Fruit fly (Drosophila melanogaster) whole organism, embryonic: ENCODE measurements around the gene Karybeta3.
A peak's percentile ranks its signal among the peaks of the same experiment; 100 is the strongest.

Source experiments
- ATbp ChIP-seq: fragments of 200-800 bp; sonication (Bioruptor generic); optimal IDR thresholded peaks from 2 replicates; lab custom pipeline; 2017; ENCODE audit warnings: missing biosample characterization, mild to moderate bottlenecking, missing genetic modification characterization, missing genetic modification reagents
- Ada2b ChIP-seq: fragments of 200-800 bp; sonication (Bioruptor generic); IDR thresholded peaks from 2 replicates; pipeline ENCODE4 v1.3.6; 2022; ENCODE audit warnings: missing biosample characterization, missing genetic modification characterization
- BEAF-32 ChIP-seq: fragments of 200-800 bp; sonication (Bioruptor generic); optimal IDR thresholded peaks from 3 replicates; lab custom pipeline; 2017; ENCODE audit warnings: missing biosample characterization, missing genetic modification characterization, mild to moderate bottlenecking, moderate library complexity, missing genetic modification reagents
- CG12659 ChIP-seq: fragments of 200-800 bp; sonication (Bioruptor generic); optimal IDR thresholded peaks from 3 replicates; lab custom pipeline; 2017; ENCODE audit warnings: mild to moderate bottlenecking, missing biosample characterization, missing genetic modification reagents, missing genetic modification characterization
- CG13287 ChIP-seq: fragments of 200-800 bp; sonication (Bioruptor generic); IDR thresholded peaks from 2 replicates; pipeline ENCODE4 v1.3.6; 2022; ENCODE audit warnings: missing biosample characterization, missing genetic modification characterization; ENCODE audit not compliant: partially characterized antibody
- CG1603 ChIP-seq: fragments of 200-800 bp; sonication (Bioruptor generic); optimal IDR thresholded peaks from 2 replicates; lab custom pipeline; 2019; ENCODE audit warnings: missing biosample characterization, mild to moderate bottlenecking, missing genetic modification characterization, moderate library complexity
- CG1792 ChIP-seq: fragments of 200-800 bp; sonication (Bioruptor generic); optimal IDR thresholded peaks from 2 replicates; lab custom pipeline; 2016; ENCODE audit warnings: missing biosample characterization, missing genetic modification characterization
- CG2116 ChIP-seq: fragments of 200-800 bp; sonication (Bioruptor generic); optimal IDR thresholded peaks from 3 replicates; lab custom pipeline; 2018; ENCODE audit warnings: missing biosample characterization, mild to moderate bottlenecking, missing genetic modification characterization
- CG2199 ChIP-seq: fragments of 200-800 bp; sonication (Bioruptor generic); IDR thresholded peaks from 3 replicates; pipeline ENCODE4 v1.3.6; 2022; ENCODE audit warnings: missing biosample characterization, missing genetic modification characterization
- CG30403 ChIP-seq: fragments of 200-800 bp; sonication (Bioruptor generic); optimal IDR thresholded peaks from 3 replicates; lab custom pipeline; 2016; ENCODE audit warnings: missing biosample characterization, missing genetic modification characterization
- CG33557 ChIP-seq: fragments of 200-800 bp; sonication (Bioruptor generic); optimal IDR thresholded peaks from 2 replicates; lab custom pipeline; 2019; ENCODE audit warnings: missing biosample characterization, mild to moderate bottlenecking, missing genetic modification characterization, moderate library complexity
- CG5953 ChIP-seq: fragments of 200-800 bp; sonication (Bioruptor generic); IDR thresholded peaks from 2 replicates; pipeline ENCODE4 v1.3.6; 2022; ENCODE audit warnings: missing biosample characterization, missing genetic modification characterization
- CG6175 ChIP-seq: fragments of 200-800 bp; sonication (Bioruptor generic); IDR thresholded peaks from 3 replicates; pipeline ENCODE4 v1.3.6; 2022; ENCODE audit warnings: missing biosample characterization, missing genetic modification characterization
- CG6689 ChIP-seq: fragments of 200-800 bp; sonication (Bioruptor generic); IDR thresholded peaks from 2 replicates; pipeline ENCODE4 v1.3.6; 2022; ENCODE audit warnings: missing biosample characterization, missing genetic modification characterization
- CG6854 ChIP-seq: fragments of 200-800 bp; sonication (Bioruptor generic); optimal IDR thresholded peaks from 3 replicates; lab custom pipeline; 2017; ENCODE audit warnings: missing biosample characterization, mild to moderate bottlenecking, missing genetic modification characterization
- CG8290 ChIP-seq, 3 experiments: fragments of 200-800 bp; sonication (Bioruptor generic); optimal IDR thresholded peaks; 2 replicates each; lab custom pipeline; 2016 to 2019; ENCODE audit warnings: missing biosample characterization in 3 of 3, missing genetic modification characterization in 3 of 3, mild to moderate bottlenecking in 2 of 3, moderate library complexity in 1 of 3
- CG9609 ChIP-seq: fragments of 200-800 bp; sonication (Bioruptor generic); optimal IDR thresholded peaks from 3 replicates; lab custom pipeline; 2016; ENCODE audit warnings: missing biosample characterization, missing genetic modification characterization
- Doc3 ChIP-seq: fragments of 200-800 bp; sonication (Bioruptor generic); IDR thresholded peaks from 3 replicates; pipeline ENCODE4 v1.3.6; 2022; ENCODE audit warnings: missing biosample characterization, missing genetic modification characterization; ENCODE audit not compliant: partially characterized antibody
- Ets97D ChIP-seq: fragments of 200-800 bp; sonication (Bioruptor generic); optimal IDR thresholded peaks from 3 replicates; lab custom pipeline; 2016; ENCODE audit warnings: missing biosample characterization, missing genetic modification characterization
- Fer3 ChIP-seq: fragments of 200-800 bp; sonication (Bioruptor generic); optimal IDR thresholded peaks from 2 replicates; lab custom pipeline; 2018; ENCODE audit warnings: missing biosample characterization, mild to moderate bottlenecking, missing genetic modification characterization, moderate library complexity
- HLH54F ChIP-seq: fragments of 200-800 bp; sonication (Bioruptor generic); optimal IDR thresholded peaks from 3 replicates; lab custom pipeline; 2016; ENCODE audit warnings: missing biosample characterization, missing genetic modification characterization
- HmgZ ChIP-seq: fragments of 200-800 bp; sonication (Bioruptor generic); optimal IDR thresholded peaks from 2 replicates; lab custom pipeline; 2018; ENCODE audit warnings: missing biosample characterization, mild to moderate bottlenecking, missing genetic modification characterization
- Hr78 ChIP-seq, 2 experiments: fragments of 200-800 bp in 1 of 2; fragments of >200 bp in 1 of 2; sonication (Bioruptor generic) in 1 of 2; optimal IDR thresholded peaks; 2 replicates each; lab custom pipeline; 2017 to 2019; ENCODE audit warnings: missing biosample characterization in 2 of 2, missing genetic modification characterization in 2 of 2, mild to moderate bottlenecking in 1 of 2, moderate library complexity in 1 of 2
- MESR4 ChIP-seq: fragments of 200-800 bp; sonication (Bioruptor generic); optimal IDR thresholded peaks from 2 replicates; lab custom pipeline; 2018; ENCODE audit warnings: missing biosample characterization, mild to moderate bottlenecking, missing genetic modification characterization, moderate library complexity
- Oli ChIP-seq: fragments of 200-800 bp; sonication (Bioruptor generic); optimal IDR thresholded peaks from 2 replicates; lab custom pipeline; 2018; ENCODE audit warnings: missing biosample characterization, mild to moderate bottlenecking, missing genetic modification characterization, moderate library complexity
- Poxn ChIP-seq: fragments of 200-800 bp; sonication (Bioruptor generic); IDR thresholded peaks from 2 replicates; pipeline ENCODE4 v1.3.6; 2022; ENCODE audit warnings: missing biosample characterization, missing genetic modification characterization
- Rx ChIP-seq: fragments of 200-800 bp; sonication (Bioruptor generic); IDR thresholded peaks from 2 replicates; pipeline ENCODE4 v1.3.6; 2022; ENCODE audit warnings: missing biosample characterization, missing genetic modification characterization
- bigmax ChIP-seq: fragments of 200-800 bp; sonication (Bioruptor generic); optimal IDR thresholded peaks from 2 replicates; lab custom pipeline; 2018; ENCODE audit warnings: missing biosample characterization, mild to moderate bottlenecking, missing genetic modification characterization
- caup ChIP-seq: fragments of 200-800 bp; sonication (Bioruptor generic); optimal IDR thresholded peaks from 3 replicates; lab custom pipeline; 2017; ENCODE audit warnings: missing biosample characterization, mild to moderate bottlenecking, missing genetic modification characterization, moderate library complexity; ENCODE audit not compliant: severe bottlenecking
- chif ChIP-seq, 2 experiments: fragments of 200-800 bp; sonication (Bioruptor generic); optimal IDR thresholded peaks; 3 replicates each; lab custom pipeline; 2016; ENCODE audit warnings: missing biosample characterization in 2 of 2, missing genetic modification characterization in 2 of 2
- croc ChIP-seq: fragments of 200-800 bp; sonication (Bioruptor generic); conservative IDR thresholded peaks from 3 replicates; pipeline ENCODE4 v1.3.6; 2022; ENCODE audit warnings: missing biosample characterization, missing genetic modification characterization
- crp ChIP-seq, 2 experiments: fragments of 200-800 bp; sonication (Bioruptor generic); optimal IDR thresholded peaks; 2 replicates in 1 of 2; 3 replicates in 1 of 2; lab custom pipeline; 2017; ENCODE audit warnings: missing biosample characterization in 2 of 2, missing genetic modification characterization in 2 of 2, mild to moderate bottlenecking in 1 of 2, moderate library complexity in 1 of 2
- eve ChIP-seq, 2 experiments: fragments of >200 bp; optimal IDR thresholded peaks; 2 replicates each; lab custom pipeline; 2017; ENCODE audit warnings: missing biosample characterization in 2 of 2, missing genetic modification characterization in 2 of 2
- ewg ChIP-seq: fragments of 200-800 bp; sonication (Bioruptor generic); optimal IDR thresholded peaks from 3 replicates; lab custom pipeline; 2017; ENCODE audit warnings: mild to moderate bottlenecking, missing biosample characterization, missing genetic modification reagents, missing genetic modification characterization
- exex ChIP-seq: fragments of 200-800 bp; sonication (Bioruptor generic); optimal IDR thresholded peaks from 4 replicates; lab custom pipeline; 2018; ENCODE audit warnings: missing biosample characterization, mild to moderate bottlenecking, missing genetic modification characterization, moderate library complexity
- gcm2 ChIP-seq: fragments of 200-800 bp; sonication (Bioruptor generic); optimal IDR thresholded peaks from 2 replicates; lab custom pipeline; 2016; ENCODE audit warnings: missing biosample characterization, missing genetic modification characterization
- gro ChIP-seq: fragments of 200-800 bp; sonication (Bioruptor generic); optimal IDR thresholded peaks from 2 replicates; lab custom pipeline; 2016; ENCODE audit warnings: missing biosample characterization, missing genetic modification characterization
- gsb-n ChIP-seq: fragments of 200-800 bp; sonication (Bioruptor generic); optimal IDR thresholded peaks from 3 replicates; lab custom pipeline; 2018; ENCODE audit warnings: missing biosample characterization, mild to moderate bottlenecking, missing genetic modification characterization
- jigr1 ChIP-seq: fragments of 200-800 bp; sonication (Bioruptor generic); IDR thresholded peaks from 3 replicates; pipeline ENCODE4 v1.3.6; 2022; ENCODE audit warnings: missing biosample characterization, missing genetic modification characterization
- lilli ChIP-seq: fragments of 200-800 bp; sonication (Bioruptor generic); optimal IDR thresholded peaks from 3 replicates; lab custom pipeline; 2016; ENCODE audit warnings: missing biosample characterization, missing genetic modification characterization
- phol ChIP-seq: fragments of 200-800 bp; sonication (Bioruptor generic); optimal IDR thresholded peaks from 3 replicates; lab custom pipeline; 2018; ENCODE audit warnings: missing biosample characterization, mild to moderate bottlenecking, missing genetic modification characterization, moderate library complexity
- scrt ChIP-seq: fragments of 200-800 bp; sonication (Bioruptor generic); optimal IDR thresholded peaks from 2 replicates; lab custom pipeline; 2018; ENCODE audit warnings: missing biosample characterization, mild to moderate bottlenecking, missing genetic modification characterization, moderate library complexity
- sima ChIP-seq: fragments of 200-800 bp; sonication (Bioruptor generic); optimal IDR thresholded peaks from 2 replicates; lab custom pipeline; 2016; ENCODE audit warnings: missing biosample characterization, missing genetic modification characterization
- ssp ChIP-seq: fragments of 200-800 bp; sonication (Bioruptor generic); IDR thresholded peaks from 2 replicates; pipeline ENCODE4 v1.3.6; 2022; ENCODE audit warnings: missing biosample characterization, missing genetic modification characterization
- tin ChIP-seq: fragments of 200-800 bp; sonication (Bioruptor generic); optimal IDR thresholded peaks from 3 replicates; lab custom pipeline; 2016; ENCODE audit warnings: missing biosample characterization, missing genetic modification characterization
- trem ChIP-seq: fragments of 200-800 bp; optimal IDR thresholded peaks from 3 replicates; lab custom pipeline; 2019; ENCODE audit warnings: missing biosample characterization, mild to moderate bottlenecking, missing genetic modification characterization, moderate library complexity
- ttk ChIP-seq: fragments of 200-800 bp; sonication (Bioruptor generic); IDR thresholded peaks from 2 replicates; pipeline ENCODE4 v2.1.2; 2022; ENCODE audit warnings: missing biosample characterization, missing genetic modification characterization
- unc-4 ChIP-seq: fragments of 200-800 bp; sonication (Bioruptor generic); IDR thresholded peaks from 2 replicates; pipeline ENCODE4 v1.3.6; 2022; ENCODE audit warnings: missing biosample characterization, missing genetic modification characterization; ENCODE audit not compliant: partially characterized antibody

Gene Karybeta3

DNA sequence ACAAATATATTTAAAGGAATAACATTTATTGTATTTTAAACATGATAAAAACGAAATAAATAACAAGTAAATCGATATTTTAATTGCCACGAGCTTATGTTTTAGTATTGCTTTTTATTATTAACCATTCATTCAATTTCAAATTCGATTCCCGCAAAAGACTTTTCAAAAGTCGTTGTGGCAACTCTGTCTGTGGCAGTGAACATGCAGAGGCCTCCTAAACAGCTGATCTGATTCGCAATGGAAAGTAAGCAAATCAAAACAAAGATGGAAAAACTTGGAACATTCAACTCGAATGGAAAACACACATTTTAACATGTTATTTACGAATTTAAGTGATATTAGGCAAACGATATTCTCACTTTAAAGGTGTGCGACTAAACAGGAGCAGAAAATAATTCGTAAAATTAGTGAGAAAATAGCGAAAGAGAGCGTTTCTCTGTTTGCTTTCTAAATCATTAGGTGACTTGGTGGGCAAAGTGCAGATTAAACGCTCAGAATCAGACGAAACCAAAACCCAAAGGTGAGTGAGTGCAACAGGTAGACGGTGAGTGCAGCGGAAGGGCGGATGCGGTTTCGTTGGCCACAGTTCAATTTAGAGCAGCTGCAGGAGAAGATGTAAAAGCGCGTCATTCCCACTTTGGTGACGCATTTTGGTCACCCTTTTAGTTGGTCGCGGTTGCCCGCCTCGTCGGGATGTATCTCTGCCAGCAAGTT is 5.7 kb downstream of the Karybeta3 start, which contains the start of gene spartin (continued):
- TF ChIP-seq Ada2b = no peak
- no peak for TF ChIP-seq Hr78 (GFP tag; optimal IDR thresholded peaks at IDR 0.05; lab: Kevin White, UChicago)
- no peak for TF ChIP-seq croc
- peak; percentile 25 for TF ChIP-seq HLH54F (GFP tag; lab: Kevin White, UChicago)
- TF ChIP-seq gsb-n (tag; lab: Kevin White, UChicago) = peak; percentile 38
- TF ChIP-seq CG30403 (GFP tag; lab: Kevin White, UChicago) = peak; percentile 40
- no peak for TF ChIP-seq CG6854 (GFP tag; lab: Kevin White, UChicago)
- peak; percentile 37 for TF ChIP-seq CG12659
- TF ChIP-seq CG1792 = peak; percentile 95
- peak; percentile 28 for TF ChIP-seq HmgZ (tag; lab: Kevin White, UChicago)
- TF ChIP-seq unc-4 (GFP tag; lab: Robert Waterston, UW) = peak; percentile 35; the same call in 1 of the 2 replicates
- TF ChIP-seq Poxn (GFP tag; lab: Robert Waterston, UW) = no peak
- no peak for TF ChIP-seq caup (GFP tag; lab: Kevin White, UChicago)
- peak; percentile 55 for TF ChIP-seq tin
- peak; percentile 15; the same call in 1 of the 3 replicates for TF ChIP-seq CG2199
- peak; percentile 32 for TF ChIP-seq CG2116 (GFP tag; lab: Kevin White, UChicago)
- TF ChIP-seq jigr1 (GFP tag; lab: Robert Waterston, UW) = no peak
- no peak for TF ChIP-seq eve (GFP tag; optimal IDR thresholded peaks at IDR 0.05; lab: Kevin White, UChicago)
- no peak for TF ChIP-seq CG6175 (GFP tag; lab: Robert Waterston, UW)
- peak; percentile 76 for TF ChIP-seq CG13287
- TF ChIP-seq MESR4 (GFP tag; lab: Kevin White, UChicago) = peak; percentile 13
- TF ChIP-seq ssp (GFP tag; lab: Robert Waterston, UW) = no peak
- TF ChIP-seq CG8290 (GFP tag; optimal IDR thresholded peaks at IDR 0.05; lab: Kevin White, UChicago) = no peak
- peak in 1 of 2 experiments; percentile 60 for TF ChIP-seq CG8290 (tag; optimal IDR thresholded peaks at IDR 0.05; lab: Kevin White, UChicago)
- TF ChIP-seq lilli = peak; percentile 64
- 0 out of 2 replicates have a peak, but pooled peaks have one; percentile 14 for TF ChIP-seq CG5953
- TF ChIP-seq CG1603 = peak; percentile 59
- TF ChIP-seq CG6689 (GFP tag; lab: Robert Waterston, UW) = no peak
- TF ChIP-seq BEAF-32 (GFP tag; lab: Kevin White, UChicago) = peak; percentile 8
- TF ChIP-seq ewg (GFP tag; lab: Kevin White, UChicago) = no peak
- no peak for TF ChIP-seq bigmax (GFP tag; lab: Kevin White, UChicago)
- peak; percentile 58 for TF ChIP-seq gro
- TF ChIP-seq Oli (tag; lab: Kevin White, UChicago) = no peak
- TF ChIP-seq ATbp (GFP tag; lab: Kevin White, UChicago) = no peak
- TF ChIP-seq trem (tag; lab: Kevin White, UChicago) = peak; percentile 36
- TF ChIP-seq gcm2 = no peak
- peak; percentile 28 for TF ChIP-seq Ets97D (GFP tag; lab: Kevin White, UChicago)
- TF ChIP-seq chif (GFP tag; optimal IDR thresholded peaks at IDR 0.05; lab: Kevin White, UChicago) = peak in 1 of 2 experiments; percentile 16
- TF ChIP-seq scrt (GFP tag; lab: Kevin White, UChicago) = no peak
- no peak for TF ChIP-seq sima
- peak; percentile 51 to 92 for TF ChIP-seq crp (GFP tag; optimal IDR thresholded peaks at IDR 0.05; lab: Kevin White, UChicago)
- peak; percentile 31 for TF ChIP-seq phol (tag; lab: Kevin White, UChicago)
- no peak for TF ChIP-seq exex (tag; lab: Kevin White, UChicago)
- no peak for TF ChIP-seq Rx
- no peak for TF ChIP-seq CG33557 (GFP tag; lab: Kevin White, UChicago)
- TF ChIP-seq Doc3 (GFP tag; lab: Robert Waterston, UW) = peak; percentile 39; the same call in 2 of the 3 replicates
- no peak for TF ChIP-seq ttk (GFP tag; lab: Robert Waterston, UW)
- TF ChIP-seq CG9609 (GFP tag; lab: Kevin White, UChicago) = peak; percentile 19
- TF ChIP-seq Fer3 (tag; lab: Kevin White, UChicago) = no peak
